Fruit fly (Drosophila melanogaster) whole organism, embryonic: ENCODE data around the gene opa.
A peak's percentile ranks its signal among the peaks of the same experiment; 100 is the strongest.

ENCODE experiments used
- Asciz ChIP-seq: fragments of 200-800 bp; sonication (Bioruptor generic); optimal IDR thresholded peaks from 2 replicates; lab custom pipeline; 2017; ENCODE audit warnings: missing biosample characterization, mild to moderate bottlenecking, missing genetic modification characterization, missing genetic modification reagents
- BtbVII ChIP-seq: fragments of 200-800 bp; sonication (Bioruptor generic); optimal IDR thresholded peaks from 3 replicates; lab custom pipeline; 2017; ENCODE audit warnings: missing biosample characterization, mild to moderate bottlenecking, missing genetic modification characterization
- Bteb2 ChIP-seq: fragments of 200-800 bp; sonication (Bioruptor generic); optimal IDR thresholded peaks from 2 replicates; lab custom pipeline; 2016; ENCODE audit warnings: missing biosample characterization, missing genetic modification characterization
- CG1024 ChIP-seq: fragments of 200-800 bp; sonication (Bioruptor generic); IDR thresholded peaks from 2 replicates; pipeline ENCODE4 v1.3.6; 2022; ENCODE audit warnings: missing biosample characterization, missing genetic modification characterization
- CG10366 ChIP-seq: fragments of 200-800 bp; sonication (Bioruptor generic); IDR thresholded peaks from 2 replicates; pipeline ENCODE4 v1.3.6; 2022; ENCODE audit warnings: missing biosample characterization, missing genetic modification characterization
- CG10462 ChIP-seq: fragments of 200-800 bp; sonication (Bioruptor generic); optimal IDR thresholded peaks from 2 replicates; lab custom pipeline; 2016; ENCODE audit warnings: missing biosample characterization, missing genetic modification characterization
- CG10979 ChIP-seq: fragments of 200-800 bp; sonication (Bioruptor generic); optimal IDR thresholded peaks from 2 replicates; lab custom pipeline; 2018; ENCODE audit warnings: missing biosample characterization, mild to moderate bottlenecking, missing genetic modification characterization, moderate library complexity
- CG11085 ChIP-seq: fragments of 200-800 bp; sonication (Bioruptor generic); IDR thresholded peaks from 2 replicates; pipeline ENCODE4 v1.3.6; 2022; ENCODE audit warnings: missing biosample characterization, missing genetic modification characterization
- CG11695 ChIP-seq: fragments of 200-800 bp; sonication (Bioruptor generic); IDR thresholded peaks from 3 replicates; pipeline ENCODE4 v1.3.6; 2022; ENCODE audit warnings: missing biosample characterization, missing genetic modification characterization
- CG1233 ChIP-seq: fragments of 200-800 bp; sonication (Bioruptor generic); optimal IDR thresholded peaks from 4 replicates; lab custom pipeline; 2018; ENCODE audit warnings: missing biosample characterization, mild to moderate bottlenecking, missing genetic modification characterization
- CG14014 ChIP-seq: fragments of 200-800 bp; sonication (Bioruptor generic); IDR thresholded peaks from 2 replicates; pipeline ENCODE4 v1.3.6; 2022; ENCODE audit warnings: missing biosample characterization, missing genetic modification characterization
- CG15073 ChIP-seq: fragments of 200-800 bp; sonication (Bioruptor generic); optimal IDR thresholded peaks from 2 replicates; lab custom pipeline; 2016; ENCODE audit warnings: missing biosample characterization, missing genetic modification characterization
- CG15269 ChIP-seq: fragments of 200-800 bp; sonication (Bioruptor generic); optimal IDR thresholded peaks from 2 replicates; lab custom pipeline; 2018; ENCODE audit warnings: missing biosample characterization, mild to moderate bottlenecking, missing genetic modification characterization, moderate library complexity
- CG18599 ChIP-seq: fragments of 200-800 bp; sonication (Bioruptor generic); optimal IDR thresholded peaks from 3 replicates; lab custom pipeline; 2017; ENCODE audit warnings: missing biosample characterization, missing genetic modification characterization, mild to moderate bottlenecking, moderate library complexity, missing genetic modification reagents
- CG30020 ChIP-seq: fragments of 200-800 bp; optimal IDR thresholded peaks from 2 replicates; lab custom pipeline; 2019; ENCODE audit warnings: missing biosample characterization, mild to moderate bottlenecking, missing genetic modification characterization, moderate library complexity
- CG31441 ChIP-seq: fragments of 200-800 bp; sonication (Bioruptor generic); IDR thresholded peaks from 2 replicates; pipeline ENCODE4 v1.3.6; 2022; ENCODE audit warnings: missing biosample characterization, missing genetic modification characterization
- CG4404 ChIP-seq: fragments of 200-800 bp; sonication (Bioruptor generic); IDR thresholded peaks from 2 replicates; pipeline ENCODE4 v1.3.6; 2022; ENCODE audit warnings: missing biosample characterization, missing genetic modification characterization
- CG4424 ChIP-seq: fragments of 200-800 bp; sonication (Bioruptor generic); optimal IDR thresholded peaks from 3 replicates; lab custom pipeline; 2016; ENCODE audit warnings: missing biosample characterization, missing genetic modification characterization
- CG5245 ChIP-seq: fragments of 200-800 bp; sonication (Bioruptor generic); optimal IDR thresholded peaks from 3 replicates; lab custom pipeline; 2016; ENCODE audit warnings: missing biosample characterization, missing genetic modification characterization
- CG6254 ChIP-seq: fragments of 200-800 bp; sonication (Bioruptor generic); optimal IDR thresholded peaks from 3 replicates; lab custom pipeline; 2017; ENCODE audit warnings: mild to moderate bottlenecking, missing biosample characterization, missing genetic modification reagents, missing genetic modification characterization
- CG6854 ChIP-seq: fragments of 200-800 bp; sonication (Bioruptor generic); optimal IDR thresholded peaks from 3 replicates; lab custom pipeline; 2017; ENCODE audit warnings: missing biosample characterization, mild to moderate bottlenecking, missing genetic modification characterization
- CG7786 ChIP-seq: fragments of 200-800 bp; sonication (Bioruptor generic); optimal IDR thresholded peaks from 2 replicates; lab custom pipeline; 2016; ENCODE audit warnings: missing biosample characterization, missing genetic modification characterization
- Camta ChIP-seq: fragments of 200-800 bp; sonication (Bioruptor generic); optimal IDR thresholded peaks from 2 replicates; lab custom pipeline; 2016; ENCODE audit warnings: missing biosample characterization, missing genetic modification characterization
- CkIIα-i1 ChIP-seq: fragments of 200-800 bp; sonication (Bioruptor generic); IDR thresholded peaks from 2 replicates; pipeline ENCODE4 v1.3.6; 2022; ENCODE audit warnings: missing biosample characterization, missing genetic modification characterization
- Dfd ChIP-seq, 2 experiments: fragments of >200 bp; optimal IDR thresholded peaks; 2 replicates each; lab custom pipeline; 2017; ENCODE audit warnings: missing biosample characterization in 2 of 2, missing genetic modification characterization in 2 of 2
- Dip3 ChIP-seq: fragments of 200-800 bp; sonication (Bioruptor generic); optimal IDR thresholded peaks from 3 replicates; lab custom pipeline; 2016; ENCODE audit warnings: missing biosample characterization, missing genetic modification characterization
- E2f2 ChIP-seq: fragments of 200-800 bp; sonication (Bioruptor generic); IDR thresholded peaks from 2 replicates; pipeline ENCODE4 v1.3.6; 2022; ENCODE audit warnings: missing biosample characterization, missing genetic modification characterization
- ERR ChIP-seq: fragments of 200-800 bp; sonication (Bioruptor generic); optimal IDR thresholded peaks from 2 replicates; lab custom pipeline; 2016; ENCODE audit warnings: missing biosample characterization, missing genetic modification characterization
- Gug ChIP-seq: fragments of 200-800 bp; sonication (Bioruptor generic); IDR thresholded peaks from 4 replicates; pipeline ENCODE4 v1.3.6; 2022; ENCODE audit warnings: missing biosample characterization, missing genetic modification characterization
- Med ChIP-seq: fragments of 200-800 bp; sonication (Bioruptor generic); peaks from one replicate; lab custom pipeline; 2016; ENCODE audit warnings: missing biosample characterization, missing genetic modification characterization, mild to moderate bottlenecking, inconsistent platforms, moderate library complexity
- Meics ChIP-seq: fragments of 200-800 bp; sonication (Bioruptor generic); optimal IDR thresholded peaks from 2 replicates; lab custom pipeline; 2017; ENCODE audit warnings: missing biosample characterization, mild to moderate bottlenecking, missing genetic modification characterization
- Oli ChIP-seq: fragments of 200-800 bp; sonication (Bioruptor generic); optimal IDR thresholded peaks from 2 replicates; lab custom pipeline; 2018; ENCODE audit warnings: missing biosample characterization, mild to moderate bottlenecking, missing genetic modification characterization, moderate library complexity
- Ssrp ChIP-seq: fragments of 200-800 bp; sonication (Bioruptor generic); optimal IDR thresholded peaks from 2 replicates; lab custom pipeline; 2018; ENCODE audit warnings: missing biosample characterization, mild to moderate bottlenecking, missing genetic modification characterization, moderate library complexity
- Xbp1 ChIP-seq: fragments of 200-800 bp; sonication (Bioruptor generic); optimal IDR thresholded peaks from 3 replicates; lab custom pipeline; 2016; ENCODE audit warnings: missing biosample characterization, mild to moderate bottlenecking, missing genetic modification characterization
- ash1 ChIP-seq: fragments of 200-800 bp; sonication (Bioruptor generic); optimal IDR thresholded peaks from 2 replicates; lab custom pipeline; 2018; ENCODE audit warnings: missing biosample characterization, mild to moderate bottlenecking, missing genetic modification characterization
- az2 ChIP-seq: fragments of 200-800 bp; sonication (Bioruptor generic); optimal IDR thresholded peaks from 3 replicates; lab custom pipeline; 2016; ENCODE audit warnings: missing biosample characterization, missing genetic modification characterization
- cad ChIP-seq: fragments of >200 bp; optimal IDR thresholded peaks from 2 replicates; lab custom pipeline; 2017; ENCODE audit warnings: missing biosample characterization, missing genetic modification characterization
- cato ChIP-seq: fragments of 200-800 bp; sonication (Bioruptor generic); optimal IDR thresholded peaks from 2 replicates; lab custom pipeline; 2016; ENCODE audit warnings: missing biosample characterization, missing genetic modification characterization, borderline replicate concordance
- caup ChIP-seq: fragments of 200-800 bp; sonication (Bioruptor generic); optimal IDR thresholded peaks from 3 replicates; lab custom pipeline; 2017; ENCODE audit warnings: missing biosample characterization, mild to moderate bottlenecking, missing genetic modification characterization, moderate library complexity; ENCODE audit not compliant: severe bottlenecking
- crp ChIP-seq, 2 experiments: fragments of 200-800 bp; sonication (Bioruptor generic); optimal IDR thresholded peaks; 2 replicates in 1 of 2; 3 replicates in 1 of 2; lab custom pipeline; 2017; ENCODE audit warnings: missing biosample characterization in 2 of 2, missing genetic modification characterization in 2 of 2, mild to moderate bottlenecking in 1 of 2, moderate library complexity in 1 of 2
- dan ChIP-seq: fragments of 200-800 bp; sonication (Bioruptor generic); IDR thresholded peaks from 2 replicates; pipeline ENCODE4 v1.3.6; 2022; ENCODE audit warnings: missing biosample characterization, missing genetic modification characterization
- h ChIP-seq: fragments of >200 bp; optimal IDR thresholded peaks from 2 replicates; lab custom pipeline; 2017
- hb ChIP-seq: fragments of 200-800 bp; sonication (Bioruptor generic); IDR thresholded peaks from 3 replicates; pipeline ENCODE4 v1.3.6; 2022; ENCODE audit warnings: missing biosample characterization, missing genetic modification characterization; ENCODE audit not compliant: partially characterized antibody
- prd ChIP-seq, 3 experiments: fragments of >200 bp in 2 of 3; fragments of 200-800 bp in 1 of 3; sonication (Bioruptor generic) in 1 of 3; optimal IDR thresholded peaks in 2 of 3; IDR thresholded peaks in 1 of 3; 2 replicates in 2 of 3; 3 replicates in 1 of 3; pipeline versions ENCODE4 v1.3.6 to Lab custom; 2017 to 2022; ENCODE audit warnings: missing biosample characterization in 1 of 3, missing genetic modification characterization in 1 of 3
- sim ChIP-seq: fragments of 200-800 bp; sonication (Bioruptor generic); IDR thresholded peaks from 2 replicates; pipeline ENCODE4 v1.3.6; 2022; ENCODE audit warnings: missing biosample characterization, missing genetic modification characterization
- sqz ChIP-seq: fragments of 200-800 bp; sonication (Bioruptor generic); optimal IDR thresholded peaks from 3 replicates; lab custom pipeline; 2018; ENCODE audit warnings: missing biosample characterization, mild to moderate bottlenecking, missing genetic modification characterization
- tin ChIP-seq: fragments of 200-800 bp; sonication (Bioruptor generic); optimal IDR thresholded peaks from 3 replicates; lab custom pipeline; 2016; ENCODE audit warnings: missing biosample characterization, missing genetic modification characterization
- toy ChIP-seq: fragments of 200-800 bp; sonication (Bioruptor generic); IDR thresholded peaks from 2 replicates; pipeline ENCODE4 v1.3.6; 2022; ENCODE audit warnings: missing biosample characterization, missing genetic modification characterization
- zen2 ChIP-seq: fragments of 200-800 bp; sonication (Bioruptor generic); IDR thresholded peaks from 3 replicates; pipeline ENCODE4 v1.3.6; 2022; ENCODE audit warnings: missing biosample characterization, missing genetic modification characterization; ENCODE audit not compliant: partially characterized antibody
- zf30C ChIP-seq: fragments of 200-800 bp; sonication (Bioruptor generic); optimal IDR thresholded peaks from 3 replicates; lab custom pipeline; 2018; ENCODE audit warnings: missing biosample characterization, mild to moderate bottlenecking, missing genetic modification characterization
- zfh1 ChIP-seq: fragments of 200-800 bp; sonication (Bioruptor generic); IDR thresholded peaks from 3 replicates; pipeline ENCODE4 v1.3.6; 2022; ENCODE audit warnings: missing biosample characterization, missing genetic modification characterization

Gene opa

DNA sequence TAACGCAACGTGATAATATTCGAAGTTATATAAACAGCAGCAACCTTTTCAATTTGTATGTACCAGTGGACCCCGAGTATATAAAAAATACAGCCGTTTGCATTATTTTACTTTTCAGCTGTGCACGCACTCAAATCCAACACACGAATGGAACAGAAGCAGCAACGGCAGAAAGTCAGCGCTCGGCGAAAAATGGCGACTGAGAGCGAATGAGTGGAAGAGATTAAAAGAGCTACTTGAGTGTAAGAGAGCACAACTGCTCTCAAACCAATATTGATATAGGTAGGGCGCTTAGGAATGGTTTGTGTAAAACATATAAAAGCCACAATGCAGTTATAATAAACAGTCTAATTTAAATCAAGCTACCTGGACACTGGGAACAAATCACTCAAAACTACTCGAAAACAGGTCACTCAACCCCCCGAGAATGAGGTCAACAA lies 46.3 kb upstream of the opa start (continued):
- no peak for TF ChIP-seq CkIIα-i1
- peak; percentile 68 for TF ChIP-seq Meics
- peak in 1 of 2 experiments; percentile 67 for TF ChIP-seq crp (GFP tag; optimal IDR thresholded peaks at IDR 0.05; lab: Kevin White, UChicago)
- peak; percentile 41; the same call in 1 of the 3 replicates for TF ChIP-seq zfh1 (GFP tag; lab: Robert Waterston, UW)
- peak; percentile 96 for TF ChIP-seq Med (GFP tag; lab: Kevin White, UChicago)
- TF ChIP-seq zen2 (GFP tag; lab: Robert Waterston, UW), result no peak
- TF ChIP-seq sqz (GFP tag; lab: Kevin White, UChicago), result peak; percentile 73
- TF ChIP-seq h (lab: Kevin White, UChicago), result no peak
- TF ChIP-seq CG30020, result no peak
- no peak for TF ChIP-seq CG7786 (GFP tag; lab: Kevin White, UChicago)
- TF ChIP-seq CG5245 (GFP tag; lab: Kevin White, UChicago), result peak; percentile 56
- peak; percentile 52; the same call in 1 of the 2 replicates for TF ChIP-seq CG1024 (GFP tag; lab: Robert Waterston, UW)
- TF ChIP-seq CG14014 (GFP tag; lab: Robert Waterston, UW), result peak; percentile 62; the same call in 1 of the 2 replicates
- TF ChIP-seq cato, result no peak
- TF ChIP-seq cad (GFP tag; lab: Kevin White, UChicago), result no peak
- peak; percentile 73 for TF ChIP-seq caup (GFP tag; lab: Kevin White, UChicago)
- peak; percentile 55 for TF ChIP-seq CG4424 (GFP tag; lab: Kevin White, UChicago)
- TF ChIP-seq CG31441, result peak; percentile 70
- TF ChIP-seq toy (GFP tag; lab: Robert Waterston, UW), result no peak
- peak; percentile 42 for TF ChIP-seq CG15269 (tag; lab: Kevin White, UChicago)
- no peak for TF ChIP-seq CG11085
- TF ChIP-seq CG6254 (GFP tag; lab: Kevin White, UChicago), result peak; percentile 55
- no peak for TF ChIP-seq Dfd (GFP tag; optimal IDR thresholded peaks at IDR 0.05; lab: Kevin White, UChicago)
- peak; percentile 12 for TF ChIP-seq CG10979 (tag; lab: Kevin White, UChicago)
- TF ChIP-seq dan (GFP tag; lab: Robert Waterston, UW), result no peak
- peak; percentile 25 for TF ChIP-seq ash1 (GFP tag; lab: Kevin White, UChicago)
- TF ChIP-seq CG10462, result peak; percentile 34
- no peak for TF ChIP-seq zf30C (GFP tag; lab: Kevin White, UChicago)
- TF ChIP-seq E2f2 (GFP tag; lab: Robert Waterston, UW), result peak; percentile 29; the same call in 1 of the 2 replicates
- no peak for TF ChIP-seq Dip3
- TF ChIP-seq CG1233 (GFP tag; lab: Kevin White, UChicago), result peak; percentile 70
- TF ChIP-seq hb (GFP tag; lab: Robert Waterston, UW), result no peak
- peak; percentile 72 for TF ChIP-seq CG11695 (GFP tag; lab: Robert Waterston, UW)
- no peak for TF ChIP-seq CG4404
- TF ChIP-seq Asciz, result peak; percentile 82
- no peak for TF ChIP-seq Ssrp (tag; lab: Kevin White, UChicago)
- peak; percentile 11 for TF ChIP-seq Oli
- TF ChIP-seq CG18599 (GFP tag; lab: Kevin White, UChicago), result peak; percentile 70
- no peak for TF ChIP-seq ERR (GFP tag; lab: Kevin White, UChicago)
- peak; percentile 86 for TF ChIP-seq BtbVII (GFP tag; lab: Kevin White, UChicago)
- TF ChIP-seq Gug (GFP tag; lab: Robert Waterston, UW), result no peak
- TF ChIP-seq CG15073, result no peak
- TF ChIP-seq sim (GFP tag; lab: Robert Waterston, UW), result peak; percentile 68; the same call in 1 of the 2 replicates
- TF ChIP-seq Bteb2, result peak; percentile 29
- TF ChIP-seq CG10366, result no peak
- TF ChIP-seq prd (optimal IDR thresholded peaks at IDR 0.05; lab: Kevin White, UChicago), result no peak
- TF ChIP-seq prd (GFP tag; IDR thresholded peaks at IDR 0.05; lab: Robert Waterston, UW), result no peak
- no peak for TF ChIP-seq az2
- peak; percentile 6 for TF ChIP-seq Xbp1
- TF ChIP-seq CG6854, result peak; percentile 78
- peak; percentile 6 for TF ChIP-seq tin (GFP tag; lab: Kevin White, UChicago)
- TF ChIP-seq Camta, result peak; percentile 72
